Fruit fly (Drosophila melanogaster) whole organism, prepupa: ENCODE results near the gene CG12470.

Experiments used
- CG16779 ChIP-seq: fragments of 200-800 bp; sonication (Bioruptor generic); optimal IDR thresholded peaks from 3 replicates; lab custom pipeline; 2017; ENCODE audit warnings: missing biosample characterization, mild to moderate bottlenecking, missing genetic modification characterization
- CG6854 ChIP-seq: fragments of 200-800 bp; sonication (Bioruptor generic); optimal IDR thresholded peaks from 2 replicates; lab custom pipeline; 2017; ENCODE audit warnings: missing biosample characterization, mild to moderate bottlenecking, missing genetic modification characterization
- OdsH ChIP-seq: fragments of 200-800 bp; sonication (Bioruptor generic); optimal IDR thresholded peaks from 3 replicates; lab custom pipeline; 2016; ENCODE audit warnings: missing biosample characterization, missing genetic modification characterization
- Sox14 ChIP-seq: fragments of 200-800 bp; sonication (Bioruptor generic); optimal IDR thresholded peaks from 3 replicates; lab custom pipeline; 2016; ENCODE audit warnings: missing biosample characterization, missing genetic modification characterization
- Sox15 ChIP-seq: fragments of 200-800 bp; sonication (Bioruptor generic); optimal IDR thresholded peaks from 3 replicates; lab custom pipeline; 2016; ENCODE audit warnings: missing biosample characterization, missing genetic modification characterization
- fkh ChIP-seq: fragments of 200-800 bp; sonication (Bioruptor generic); optimal IDR thresholded peaks from 3 replicates; lab custom pipeline; 2017; ENCODE audit warnings: missing biosample characterization, mild to moderate bottlenecking, missing genetic modification characterization, moderate library complexity
- pdm3 ChIP-seq: fragments of 200-800 bp; sonication (Bioruptor generic); optimal IDR thresholded peaks from 3 replicates; lab custom pipeline; 2016; ENCODE audit warnings: missing biosample characterization, missing genetic modification characterization
- spab ChIP-seq: fragments of 200-800 bp; sonication (Bioruptor generic); optimal IDR thresholded peaks from 2 replicates; lab custom pipeline; 2017; ENCODE audit warnings: missing biosample characterization, mild to moderate bottlenecking, missing genetic modification characterization, missing genetic modification reagents
- topi ChIP-seq: fragments of 200-800 bp; sonication (Bioruptor generic); optimal IDR thresholded peaks from 3 replicates; lab custom pipeline; 2016; ENCODE audit warnings: missing biosample characterization, missing genetic modification characterization

- TF ChIP-seq Sox14 (peak; percentile 12), OdsH (peak; percentile 43), topi (GFP tag; lab: Kevin White, UChicago) (peak; percentile 47), Sox15 (GFP tag; lab: Kevin White, UChicago) (peak; percentile 22), pdm3 (peak; percentile 53), spab (GFP tag; lab: Kevin White, UChicago) (no peak), fkh (GFP tag; lab: Kevin White, UChicago) (no peak), CG6854 (no peak), CG16779 (no peak)
Measured at dm6 chrX:339866-340571, 32.5 kb downstream of the CG12470 start.
